Worm (Caenorhabditis elegans): ENCODE data around the gene clec-54.
A peak's percentile ranks its signal among the peaks of the same experiment; 100 is the strongest.

Gene clec-54

DNA sequence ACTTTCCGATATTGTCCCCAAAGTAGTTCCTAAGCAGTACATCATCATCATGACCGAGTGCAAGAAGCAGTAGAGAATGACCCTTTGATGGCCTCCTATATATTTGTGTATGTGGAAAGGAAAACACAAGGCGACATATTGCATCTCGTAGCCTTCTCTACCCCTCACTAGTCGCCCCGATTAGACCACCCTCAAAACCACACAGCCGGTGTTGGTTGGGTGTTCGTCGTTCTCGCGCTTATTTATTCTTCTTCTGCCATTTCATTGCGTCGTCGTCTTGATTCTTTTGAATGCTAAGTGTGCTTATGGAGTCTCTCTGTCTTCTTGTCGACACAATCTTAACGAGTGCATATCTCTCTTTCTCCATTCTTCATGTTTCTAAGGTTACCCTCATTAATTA lies 21.5 kb downstream of the clec-54 start:
- TF ChIP-seq flt-1 (GFP tag; IDR thresholded peaks at IDR 0.05) (peak; percentile 40; the same call in 1 of the 2 replicates), aly-1 (tag; optimal IDR thresholded peaks at IDR 0.05) (no peak), F13C5.2 (tag; optimal IDR thresholded peaks at IDR 0.05) (peak; percentile 13), hnd-1 (tag; optimal IDR thresholded peaks at IDR 0.05) (no peak), hmg-4 (GFP tag; optimal IDR thresholded peaks at IDR 0.05) (peak; percentile 80)

DNA sequence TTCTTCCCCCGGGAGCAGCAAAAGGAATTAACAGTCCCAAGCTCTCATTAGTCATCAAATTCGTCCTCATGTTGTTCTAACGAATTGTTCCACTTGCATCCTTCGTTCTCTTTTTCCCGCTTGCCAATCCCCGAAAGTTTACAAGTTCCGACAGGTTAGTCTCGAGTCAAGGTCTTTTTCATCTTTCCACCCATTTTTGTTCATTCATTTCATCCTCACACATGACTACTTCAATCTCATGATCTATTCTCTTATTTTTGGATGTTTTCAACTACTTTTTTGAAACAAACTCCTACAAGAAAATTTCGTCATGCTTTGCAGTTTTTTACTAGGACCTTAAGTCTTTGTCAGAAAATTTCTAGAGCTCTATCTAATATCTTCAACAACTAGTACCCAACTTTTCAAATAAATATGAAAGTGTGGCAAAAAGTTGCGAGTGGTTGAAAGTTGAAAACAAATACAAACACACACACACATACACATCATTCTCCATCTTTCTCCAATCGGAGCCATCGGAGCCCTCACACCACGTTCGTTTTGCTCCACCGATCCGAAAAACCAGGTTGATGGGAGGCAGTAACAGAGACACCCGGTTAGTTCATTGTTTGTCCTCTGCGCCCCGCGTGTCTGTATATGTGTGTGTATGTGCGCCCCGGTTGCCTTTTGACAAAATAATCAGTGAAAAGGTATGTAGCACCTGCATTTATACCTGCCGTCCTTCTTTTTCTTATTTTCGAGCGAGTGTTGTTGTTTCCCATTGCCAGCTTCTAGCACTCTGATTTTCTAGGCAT lies 22.6 kb downstream of the clec-54 start:
- TF ChIP-seq pes-1 (GFP tag; IDR thresholded peaks at IDR 0.05) = no peak
- TF ChIP-seq scrt-1 (GFP tag; IDR thresholded peaks at IDR 0.05) = no peak
- no peak for TF ChIP-seq hmbx-1 (tag; optimal IDR thresholded peaks at IDR 0.05)
- TF ChIP-seq aly-1 (tag; optimal IDR thresholded peaks at IDR 0.05) = no peak

DNA sequence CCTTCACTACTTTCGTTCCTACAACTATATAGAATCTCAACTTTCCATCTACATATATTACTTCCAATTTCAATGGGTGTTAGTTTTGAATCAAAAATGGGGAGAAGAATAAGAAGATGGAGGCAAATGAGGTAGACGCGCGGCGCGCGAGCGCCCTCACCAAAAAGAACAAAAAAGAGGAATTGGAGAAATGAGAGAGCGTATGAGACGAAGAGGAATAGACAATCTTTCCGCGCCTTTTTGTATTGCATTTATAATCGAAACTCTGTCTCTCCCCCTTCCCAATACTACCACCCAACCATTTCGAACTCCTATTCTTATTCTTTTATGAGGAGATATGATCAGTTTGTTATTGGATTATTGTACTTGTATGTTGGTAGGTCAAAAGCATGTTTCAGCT lies 23.9 kb downstream of the clec-54 start:
- no peak for TF ChIP-seq tra-4 (tag; optimal IDR thresholded peaks at IDR 0.05)

DNA sequence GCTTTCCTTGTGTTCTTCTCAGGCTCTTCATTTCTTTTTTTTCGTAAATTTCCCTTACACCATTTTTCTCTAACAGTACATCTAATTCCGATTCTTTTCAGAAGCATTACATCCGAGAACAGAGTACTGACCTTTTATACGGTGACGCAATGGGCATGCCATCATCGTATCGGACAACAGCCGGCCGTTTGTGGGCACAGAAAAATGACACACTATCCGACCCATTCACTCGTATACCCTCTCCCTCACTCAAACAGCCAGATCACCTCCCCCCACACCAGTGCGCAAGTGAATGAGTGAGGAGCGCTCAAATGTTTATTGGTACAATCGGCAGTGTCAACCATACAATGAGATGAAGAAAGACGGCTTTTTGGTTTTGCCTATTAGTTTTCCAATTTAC lies 24.4 kb downstream of the clec-54 start, which contains the start of gene R02D5.24:
Gene R02D5.24, plus strand, starts transcription at position 205 of the 400 bp plus-strand sequence.
- TF ChIP-seq ets-7 (tag; optimal IDR thresholded peaks at IDR 0.05) (no peak), ceh-36 (tag; optimal IDR thresholded peaks at IDR 0.05) (no peak), hmg-4 (GFP tag; optimal IDR thresholded peaks at IDR 0.05) (peak; percentile 70), B0310.2 (tag; optimal IDR thresholded peaks at IDR 0.05) (peak; percentile 1), flt-1 (GFP tag; IDR thresholded peaks at IDR 0.05) (peak; percentile 28; the same call in 1 of the 2 replicates)

DNA sequence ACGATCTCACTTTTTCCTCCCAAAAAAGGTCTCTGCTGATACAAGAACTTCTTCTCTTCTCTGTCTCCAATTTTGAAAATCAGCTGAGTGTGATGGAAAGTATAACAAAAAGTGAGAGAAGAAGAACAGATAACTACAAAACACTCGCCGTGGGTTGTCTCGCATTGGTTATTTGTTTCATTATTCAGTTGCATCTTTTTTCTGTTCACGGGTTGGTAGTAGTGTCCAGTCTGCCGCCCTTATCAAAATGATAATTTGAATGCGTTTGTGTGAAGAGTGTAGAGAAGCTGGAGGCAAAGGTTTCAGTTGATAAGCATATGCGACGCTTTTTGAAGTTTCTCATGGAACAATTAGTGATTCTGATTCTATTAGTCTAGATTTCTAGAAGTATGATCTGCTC lies 26.4 kb downstream of the clec-54 start:
- TF ChIP-seq tbx-11 (GFP tag; IDR thresholded peaks at IDR 0.05) (no peak), ceh-13 (GFP tag; optimal IDR thresholded peaks at IDR 0.05) (no peak), tbx-37 (GFP tag; conservative IDR thresholded peaks at IDR 0.05) (no peak), hnd-1 (tag; optimal IDR thresholded peaks at IDR 0.05) (no peak), B0310.2 (tag; optimal IDR thresholded peaks at IDR 0.05) (no peak), pes-1 (GFP tag; IDR thresholded peaks at IDR 0.05) (no peak), ceh-36 (tag; optimal IDR thresholded peaks at IDR 0.05) (no peak), scrt-1 (GFP tag; IDR thresholded peaks at IDR 0.05) (no peak), hmg-4 (GFP tag; optimal IDR thresholded peaks at IDR 0.05) (no peak), aly-1 (tag; optimal IDR thresholded peaks at IDR 0.05) (no peak), flt-1 (GFP tag; IDR thresholded peaks at IDR 0.05) (no peak), ets-7 (tag; optimal IDR thresholded peaks at IDR 0.05) (no peak), tra-4 (tag; optimal IDR thresholded peaks at IDR 0.05) (no peak), F13C5.2 (tag; optimal IDR thresholded peaks at IDR 0.05) (no peak), ama-1 (optimal IDR thresholded peaks at IDR 0.05) (no peak), hmbx-1 (tag; optimal IDR thresholded peaks at IDR 0.05) (no peak)

DNA sequence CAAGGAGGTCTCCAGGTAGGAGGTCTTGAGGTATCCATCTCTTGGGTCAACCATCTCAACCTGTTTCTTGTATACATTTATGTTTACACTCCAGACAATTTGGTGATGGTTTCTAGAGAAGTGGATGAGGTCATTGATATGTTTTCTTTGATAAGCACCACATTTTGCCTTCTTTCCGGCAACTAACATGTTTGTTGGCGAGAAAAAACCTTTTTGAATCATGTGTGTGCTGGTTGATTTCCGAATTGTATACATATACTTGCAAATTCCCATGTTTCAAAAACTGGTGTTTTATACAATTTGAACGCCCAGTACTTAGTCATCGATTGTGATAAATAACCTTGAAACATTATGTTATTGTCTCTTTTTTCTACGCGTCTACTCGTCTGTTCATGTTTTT lies 27.4 kb downstream of the clec-54 start:
- TF ChIP-seq tra-4 (tag; optimal IDR thresholded peaks at IDR 0.05) (no peak), ceh-36 (tag; optimal IDR thresholded peaks at IDR 0.05) (no peak), hnd-1 (tag; optimal IDR thresholded peaks at IDR 0.05) (no peak), pes-1 (GFP tag; IDR thresholded peaks at IDR 0.05) (no peak), B0310.2 (tag; optimal IDR thresholded peaks at IDR 0.05) (no peak), F13C5.2 (tag; optimal IDR thresholded peaks at IDR 0.05) (no peak), tbx-11 (GFP tag; IDR thresholded peaks at IDR 0.05) (no peak), aly-1 (tag; optimal IDR thresholded peaks at IDR 0.05) (no peak), tbx-37 (GFP tag; conservative IDR thresholded peaks at IDR 0.05) (no peak), ceh-13 (GFP tag; optimal IDR thresholded peaks at IDR 0.05) (no peak)

DNA sequence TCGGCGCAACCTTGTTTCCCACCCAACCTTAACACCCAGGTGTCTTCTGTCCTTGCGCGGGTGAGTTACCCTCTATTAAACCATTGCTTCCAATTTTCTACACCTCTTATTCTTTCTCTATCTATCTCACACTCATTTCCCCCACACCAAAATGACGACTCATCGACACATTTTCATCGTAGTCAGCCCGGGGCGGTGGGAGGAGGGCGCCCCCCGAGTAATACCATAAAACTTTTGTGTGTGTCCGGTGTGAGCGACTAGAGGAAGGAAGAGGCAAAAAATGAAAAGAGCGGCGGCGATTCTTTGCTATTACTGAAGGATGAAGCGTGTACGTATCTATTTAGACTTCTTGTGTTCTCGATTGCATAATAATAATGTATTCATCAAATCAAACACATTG lies 28.1 kb downstream of the clec-54 start:
- peak; percentile 44 for TF ChIP-seq hmg-4 (GFP tag; optimal IDR thresholded peaks at IDR 0.05)
- no peak for TF ChIP-seq flt-1 (GFP tag; IDR thresholded peaks at IDR 0.05)
- 0 out of 2 replicates have a peak, but pooled peaks have one; percentile 49 for TF ChIP-seq scrt-1 (GFP tag; IDR thresholded peaks at IDR 0.05)
- TF ChIP-seq pes-1 (GFP tag; IDR thresholded peaks at IDR 0.05) = peak; percentile 29; the same call in 1 of the 2 replicates
- 0 out of 2 replicates have a peak, but pooled peaks have one; percentile 45 for TF ChIP-seq sea-1 (GFP tag; conservative IDR thresholded peaks at IDR 0.05)

DNA sequence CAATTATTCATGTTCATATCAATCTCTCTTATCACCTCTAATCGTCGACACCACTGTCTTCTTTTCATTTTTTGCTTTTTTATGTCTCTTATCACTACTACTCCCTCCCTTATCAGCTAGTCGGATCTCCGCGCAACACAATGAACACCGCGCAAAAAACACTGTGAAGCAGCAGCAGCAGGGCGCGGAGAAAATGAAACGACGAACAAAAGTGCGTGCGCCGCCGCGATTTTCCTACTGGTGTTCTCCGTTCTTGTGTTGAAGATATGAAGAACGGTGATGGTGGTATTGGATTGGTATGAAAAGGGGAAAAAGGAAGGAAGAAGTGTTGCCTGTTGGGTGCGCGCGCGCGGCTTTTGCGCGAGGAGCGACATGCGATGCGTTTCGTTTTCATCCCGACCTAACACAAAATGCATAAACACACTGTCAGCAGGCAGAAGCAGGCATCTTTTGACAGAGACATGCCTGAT lies 29.1 kb downstream of the clec-54 start:
- TF ChIP-seq hmg-4 (GFP tag; optimal IDR thresholded peaks at IDR 0.05) (peak; percentile 68), ama-1 (optimal IDR thresholded peaks at IDR 0.05) (no peak)

All from whole organism, early embryonic.